Fruit fly (Drosophila melanogaster) whole organism, embryonic: ENCODE results near the gene GCS2beta.
A peak's percentile ranks its signal among the peaks of the same experiment; 100 is the strongest.

ENCODE experiments used
- Asciz ChIP-seq: fragments of 200-800 bp; sonication (Bioruptor generic); optimal IDR thresholded peaks from 2 replicates; lab custom pipeline; 2017; ENCODE audit warnings: missing biosample characterization, mild to moderate bottlenecking, missing genetic modification characterization, missing genetic modification reagents
- CG10366 ChIP-seq: fragments of 200-800 bp; sonication (Bioruptor generic); IDR thresholded peaks from 2 replicates; pipeline ENCODE4 v1.3.6; 2022; ENCODE audit warnings: missing biosample characterization, missing genetic modification characterization
- CG10431 ChIP-seq: fragments of 200-800 bp; sonication (Bioruptor generic); optimal IDR thresholded peaks from 3 replicates; lab custom pipeline; 2018; ENCODE audit warnings: missing biosample characterization, mild to moderate bottlenecking, missing genetic modification characterization
- CG15011 ChIP-seq: fragments of 200-800 bp; sonication (Bioruptor generic); optimal IDR thresholded peaks from 3 replicates; lab custom pipeline; 2018; ENCODE audit warnings: missing biosample characterization, mild to moderate bottlenecking, missing genetic modification characterization
- CG1529 ChIP-seq: fragments of 200-800 bp; sonication (Bioruptor generic); optimal IDR thresholded peaks from 3 replicates; lab custom pipeline; 2018; ENCODE audit warnings: missing biosample characterization, missing genetic modification characterization
- CG1603 ChIP-seq: fragments of 200-800 bp; sonication (Bioruptor generic); optimal IDR thresholded peaks from 2 replicates; lab custom pipeline; 2019; ENCODE audit warnings: missing biosample characterization, mild to moderate bottlenecking, missing genetic modification characterization, moderate library complexity
- CG17385 ChIP-seq: fragments of 200-800 bp; sonication (Bioruptor generic); optimal IDR thresholded peaks from 3 replicates; lab custom pipeline; 2018; ENCODE audit warnings: missing biosample characterization, mild to moderate bottlenecking, missing genetic modification characterization
- CG18476 ChIP-seq: fragments of 200-800 bp; sonication (Bioruptor generic); optimal IDR thresholded peaks from 2 replicates; lab custom pipeline; 2016; ENCODE audit warnings: missing biosample characterization, mild to moderate bottlenecking, missing genetic modification characterization
- CG2120 ChIP-seq: fragments of 200-800 bp; sonication (Bioruptor generic); optimal IDR thresholded peaks from 3 replicates; lab custom pipeline; 2016; ENCODE audit warnings: missing biosample characterization, missing genetic modification characterization
- CG2678 ChIP-seq: fragments of 200-800 bp; sonication (Bioruptor generic); optimal IDR thresholded peaks from 3 replicates; lab custom pipeline; 2019; ENCODE audit warnings: missing biosample characterization, mild to moderate bottlenecking, missing genetic modification characterization, moderate library complexity
- CG30431 ChIP-seq: fragments of 200-800 bp; sonication (Bioruptor generic); optimal IDR thresholded peaks from 2 replicates; lab custom pipeline; 2017; ENCODE audit warnings: missing biosample characterization, missing genetic modification characterization
- CG5953 ChIP-seq: fragments of 200-800 bp; sonication (Bioruptor generic); IDR thresholded peaks from 2 replicates; pipeline ENCODE4 v1.3.6; 2022; ENCODE audit warnings: missing biosample characterization, missing genetic modification characterization
- CG6175 ChIP-seq: fragments of 200-800 bp; sonication (Bioruptor generic); IDR thresholded peaks from 3 replicates; pipeline ENCODE4 v1.3.6; 2022; ENCODE audit warnings: missing biosample characterization, missing genetic modification characterization
- CG7786 ChIP-seq: fragments of 200-800 bp; sonication (Bioruptor generic); optimal IDR thresholded peaks from 2 replicates; lab custom pipeline; 2016; ENCODE audit warnings: missing biosample characterization, missing genetic modification characterization
- CoRest ChIP-seq: fragments of 200-800 bp; sonication (Bioruptor generic); optimal IDR thresholded peaks from 3 replicates; lab custom pipeline; 2018; ENCODE audit warnings: missing biosample characterization, mild to moderate bottlenecking, missing genetic modification characterization, moderate library complexity
- CrebB ChIP-seq: fragments of 200-800 bp; sonication (Bioruptor generic); optimal IDR thresholded peaks from 3 replicates; lab custom pipeline; 2018; ENCODE audit warnings: missing biosample characterization, mild to moderate bottlenecking, missing genetic modification characterization
- Deaf1 ChIP-seq: fragments of 200-800 bp; optimal IDR thresholded peaks from 3 replicates; lab custom pipeline; 2019; ENCODE audit warnings: missing biosample characterization, mild to moderate bottlenecking, missing genetic modification characterization, moderate library complexity
- Dref ChIP-seq: fragments of 200-800 bp; sonication (Bioruptor generic); IDR thresholded peaks from 2 replicates; pipeline ENCODE4 v1.3.6; 2022; ENCODE audit warnings: missing biosample characterization, missing genetic modification characterization
- Eip74EF ChIP-seq, 2 experiments: fragments of 200-800 bp in 1 of 2; fragments of >200 bp in 1 of 2; sonication (Bioruptor generic) in 1 of 2; optimal IDR thresholded peaks; 2 replicates each; lab custom pipeline; 2017 to 2019; ENCODE audit warnings: missing biosample characterization in 2 of 2, missing genetic modification characterization in 2 of 2, mild to moderate bottlenecking in 1 of 2, moderate library complexity in 1 of 2
- Ets97D ChIP-seq: fragments of 200-800 bp; sonication (Bioruptor generic); optimal IDR thresholded peaks from 3 replicates; lab custom pipeline; 2016; ENCODE audit warnings: missing biosample characterization, missing genetic modification characterization
- HHEX ChIP-seq: fragments of 200-800 bp; sonication (Bioruptor generic); optimal IDR thresholded peaks from 3 replicates; lab custom pipeline; 2017; ENCODE audit warnings: missing biosample characterization, mild to moderate bottlenecking, missing genetic modification characterization, missing genetic modification reagents
- Hey ChIP-seq: fragments of 200-800 bp; sonication (Bioruptor generic); optimal IDR thresholded peaks from 3 replicates; lab custom pipeline; 2018; ENCODE audit warnings: missing biosample characterization, mild to moderate bottlenecking, missing genetic modification characterization
- Hr51 ChIP-seq, 2 experiments: fragments of 200-800 bp; sonication (Bioruptor generic); optimal IDR thresholded peaks; 2 replicates in 1 of 2; 3 replicates in 1 of 2; lab custom pipeline; 2016 to 2018; ENCODE audit warnings: missing biosample characterization in 2 of 2, missing genetic modification characterization in 2 of 2, mild to moderate bottlenecking in 1 of 2, moderate library complexity in 1 of 2
- Max ChIP-seq: fragments of 200-800 bp; sonication (Bioruptor generic); optimal IDR thresholded peaks from 2 replicates; lab custom pipeline; 2016; ENCODE audit warnings: missing biosample characterization, mild to moderate bottlenecking, missing genetic modification characterization
- NK7.1 ChIP-seq: fragments of 200-800 bp; sonication (Bioruptor generic); optimal IDR thresholded peaks from 3 replicates; lab custom pipeline; 2016; ENCODE audit warnings: missing biosample characterization, missing genetic modification characterization
- Nf-YC ChIP-seq: fragments of 200-800 bp; optimal IDR thresholded peaks from 3 replicates; lab custom pipeline; 2019; ENCODE audit warnings: missing biosample characterization, mild to moderate bottlenecking, missing genetic modification characterization, moderate library complexity
- NfI ChIP-seq: fragments of 200-800 bp; sonication (Bioruptor generic); optimal IDR thresholded peaks from 3 replicates; lab custom pipeline; 2018; ENCODE audit warnings: missing biosample characterization, mild to moderate bottlenecking, missing genetic modification characterization, moderate library complexity
- Sox102F ChIP-seq: fragments of 200-800 bp; sonication (Bioruptor generic); optimal IDR thresholded peaks from 2 replicates; lab custom pipeline; 2018; ENCODE audit warnings: missing biosample characterization, mild to moderate bottlenecking, missing genetic modification characterization, moderate library complexity
- ase ChIP-seq: fragments of 200-800 bp; sonication (Bioruptor generic); IDR thresholded peaks from 3 replicates; pipeline ENCODE4 v1.3.6; 2022; ENCODE audit warnings: missing biosample characterization, missing genetic modification characterization
- dm ChIP-seq: fragments of 200-800 bp; sonication (Bioruptor generic); optimal IDR thresholded peaks from 3 replicates; lab custom pipeline; 2016; ENCODE audit warnings: missing biosample characterization, missing genetic modification characterization
- fd102C ChIP-seq: fragments of 200-800 bp; sonication (Bioruptor generic); optimal IDR thresholded peaks from 2 replicates; lab custom pipeline; 2018; ENCODE audit warnings: missing biosample characterization, mild to moderate bottlenecking, missing genetic modification characterization, moderate library complexity
- fu2 ChIP-seq: fragments of 200-800 bp; sonication (Bioruptor generic); optimal IDR thresholded peaks from 2 replicates; lab custom pipeline; 2016; ENCODE audit warnings: missing biosample characterization, missing genetic modification characterization
- inv ChIP-seq: fragments of 200-800 bp; sonication (Bioruptor generic); IDR thresholded peaks from 2 replicates; pipeline ENCODE4 v1.3.6; 2022; ENCODE audit warnings: missing biosample characterization, missing genetic modification characterization; ENCODE audit not compliant: partially characterized antibody
- jing ChIP-seq: fragments of 200-800 bp; sonication (Bioruptor generic); optimal IDR thresholded peaks from 2 replicates; lab custom pipeline; 2018; ENCODE audit warnings: missing biosample characterization, mild to moderate bottlenecking, missing genetic modification characterization
- jumu ChIP-seq: fragments of 200-800 bp; sonication (Bioruptor generic); optimal IDR thresholded peaks from 3 replicates; lab custom pipeline; 2016; ENCODE audit warnings: missing biosample characterization, missing genetic modification characterization
- kah ChIP-seq: fragments of 200-800 bp; sonication (Bioruptor generic); optimal IDR thresholded peaks from 2 replicates; lab custom pipeline; 2018; ENCODE audit warnings: missing biosample characterization, mild to moderate bottlenecking, missing genetic modification characterization
- lilli ChIP-seq: fragments of 200-800 bp; sonication (Bioruptor generic); optimal IDR thresholded peaks from 3 replicates; lab custom pipeline; 2016; ENCODE audit warnings: missing biosample characterization, missing genetic modification characterization
- luna ChIP-seq: fragments of 200-800 bp; sonication (Bioruptor generic); optimal IDR thresholded peaks from 2 replicates; lab custom pipeline; 2016; ENCODE audit warnings: missing biosample characterization, missing genetic modification characterization
- mirr ChIP-seq: fragments of 200-800 bp; sonication (Bioruptor generic); optimal IDR thresholded peaks from 3 replicates; lab custom pipeline; 2018; ENCODE audit warnings: missing biosample characterization, mild to moderate bottlenecking, missing genetic modification characterization
- nerfin-1 ChIP-seq: fragments of 200-800 bp; sonication (Bioruptor generic); optimal IDR thresholded peaks from 3 replicates; lab custom pipeline; 2019; ENCODE audit warnings: missing biosample characterization, mild to moderate bottlenecking, missing genetic modification characterization, moderate library complexity
- pum ChIP-seq: fragments of 200-800 bp; sonication (Bioruptor generic); optimal IDR thresholded peaks from 2 replicates; lab custom pipeline; 2016; ENCODE audit warnings: missing biosample characterization, missing genetic modification characterization
- pzg ChIP-seq: fragments of 200-800 bp; sonication (Bioruptor generic); optimal IDR thresholded peaks from 3 replicates; lab custom pipeline; 2018; ENCODE audit warnings: missing biosample characterization, mild to moderate bottlenecking, missing genetic modification characterization, moderate library complexity
- rib ChIP-seq: fragments of 200-800 bp; sonication (Bioruptor generic); IDR thresholded peaks from 2 replicates; pipeline ENCODE4 v1.3.6; 2022; ENCODE audit warnings: missing biosample characterization, missing genetic modification characterization
- slbo ChIP-seq: fragments of 200-800 bp; sonication (Bioruptor generic); IDR thresholded peaks from 2 replicates; pipeline ENCODE4 v1.3.6; 2022; ENCODE audit warnings: missing biosample characterization, missing genetic modification characterization
- sna ChIP-seq: fragments of 200-800 bp; sonication (Bioruptor generic); IDR thresholded peaks from 2 replicates; pipeline ENCODE4 v1.3.6; 2022; ENCODE audit warnings: missing biosample characterization, missing genetic modification characterization; ENCODE audit not compliant: partially characterized antibody
- so ChIP-seq: fragments of 200-800 bp; sonication (Bioruptor generic); IDR thresholded peaks from 3 replicates; pipeline ENCODE4 v1.3.6; 2022; ENCODE audit warnings: missing biosample characterization, missing genetic modification characterization
- zf30C ChIP-seq: fragments of 200-800 bp; sonication (Bioruptor generic); optimal IDR thresholded peaks from 3 replicates; lab custom pipeline; 2018; ENCODE audit warnings: missing biosample characterization, mild to moderate bottlenecking, missing genetic modification characterization
- zfh2 ChIP-seq: fragments of 200-800 bp; sonication (Bioruptor generic); optimal IDR thresholded peaks from 2 replicates; lab custom pipeline; 2016; ENCODE audit warnings: missing biosample characterization, missing genetic modification characterization

The GCS2beta gene

DNA sequence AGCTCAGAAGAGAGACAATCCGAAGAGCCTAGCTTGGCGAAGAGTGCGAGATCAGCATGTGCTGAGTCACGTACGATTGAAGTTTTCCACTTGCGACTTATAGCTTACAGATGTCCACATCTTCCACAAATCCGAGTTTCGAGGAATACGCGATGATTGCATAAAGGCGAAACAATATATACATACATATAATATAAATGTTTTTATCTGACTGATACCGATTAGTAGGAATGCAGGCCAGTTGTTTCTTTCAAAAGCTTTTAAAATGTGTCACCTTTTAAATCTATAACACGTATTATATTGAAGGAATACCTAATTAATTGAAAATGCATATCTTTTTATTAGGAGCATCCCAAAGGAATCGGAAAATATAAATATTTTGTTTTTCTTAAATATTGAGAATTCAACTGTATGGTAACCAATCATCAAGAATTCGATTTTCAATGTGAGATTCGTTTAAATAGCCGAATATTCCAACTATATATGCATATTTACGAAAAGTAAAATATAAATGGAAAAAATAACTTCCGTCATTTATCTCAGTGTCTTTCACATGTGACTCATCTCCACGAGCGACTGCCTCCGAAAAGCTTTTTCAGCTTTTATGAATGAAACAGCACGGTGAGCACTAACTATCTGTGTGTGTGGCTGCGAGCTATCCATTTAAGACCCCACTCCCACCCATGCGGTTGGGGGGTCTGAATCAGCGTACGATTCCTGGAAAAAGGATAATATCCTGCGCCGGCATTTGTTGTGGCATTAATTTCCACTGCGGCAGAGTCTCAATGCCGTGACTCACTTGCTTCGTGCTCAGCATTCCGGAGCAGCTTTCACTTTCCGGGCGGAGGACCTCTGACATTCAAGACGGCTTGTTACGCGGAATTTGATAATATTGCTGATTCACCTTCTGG, 33.3 kb downstream of the GCS2beta start (continued):
- TF ChIP-seq zfh2 (GFP tag; lab: Kevin White, UChicago): no peak
- TF ChIP-seq lilli (GFP tag; lab: Kevin White, UChicago): peak; percentile 65
- TF ChIP-seq Deaf1: peak; percentile 46
- TF ChIP-seq CG18476 (GFP tag; lab: Kevin White, UChicago): peak; percentile 46
- TF ChIP-seq ase (GFP tag; lab: Robert Waterston, UW): no peak
- TF ChIP-seq Max (GFP tag; lab: Kevin White, UChicago): peak; percentile 33
- peak; percentile 1 for TF ChIP-seq CG7786 (GFP tag; lab: Kevin White, UChicago)
- TF ChIP-seq CG2120 (GFP tag; lab: Kevin White, UChicago): peak; percentile 80
- TF ChIP-seq CG1603 (tag; lab: Kevin White, UChicago): peak; percentile 32
- TF ChIP-seq Sox102F (GFP tag; lab: Kevin White, UChicago): peak; percentile 82
- TF ChIP-seq CG6175 (GFP tag; lab: Robert Waterston, UW): 0 out of 3 replicates have a peak, but pooled peaks have one; percentile 48
- TF ChIP-seq dm (GFP tag; lab: Kevin White, UChicago): no peak
- TF ChIP-seq CrebB (tag; lab: Kevin White, UChicago): peak; percentile 19
- no peak for TF ChIP-seq Dref
- peak; percentile 23; the same call in 1 of the 2 replicates for TF ChIP-seq CG10366
- no peak for TF ChIP-seq pzg
- peak; percentile 49 for TF ChIP-seq CG15011 (GFP tag; lab: Kevin White, UChicago)
- no peak for TF ChIP-seq Ets97D (GFP tag; lab: Kevin White, UChicago)
- TF ChIP-seq Hey: no peak
- TF ChIP-seq HHEX (GFP tag; lab: Kevin White, UChicago): peak; percentile 26
- TF ChIP-seq zf30C (GFP tag; lab: Kevin White, UChicago): peak; percentile 69
- peak in 1 of 2 experiments; percentile 74 for TF ChIP-seq Eip74EF (GFP tag; optimal IDR thresholded peaks at IDR 0.05; lab: Kevin White, UChicago)
- TF ChIP-seq CG2678 (tag; lab: Kevin White, UChicago): peak; percentile 81
- 0 out of 2 replicates have a peak, but pooled peaks have one; percentile 46 for TF ChIP-seq CG5953
- TF ChIP-seq luna (GFP tag; lab: Kevin White, UChicago): no peak
- peak; percentile 10; the same call in 1 of the 2 replicates for TF ChIP-seq rib
- no peak for TF ChIP-seq jumu
- no peak for TF ChIP-seq inv (GFP tag; lab: Robert Waterston, UW)
- TF ChIP-seq so (GFP tag; lab: Robert Waterston, UW): no peak
- peak; percentile 63 for TF ChIP-seq slbo
- TF ChIP-seq NfI (GFP tag; lab: Kevin White, UChicago): peak; percentile 60
- no peak for TF ChIP-seq CG10431
- TF ChIP-seq CG1529 (GFP tag; lab: Kevin White, UChicago): peak; percentile 9
- TF ChIP-seq sna (GFP tag; lab: Robert Waterston, UW): no peak
- TF ChIP-seq CG17385: peak; percentile 50
- peak; percentile 43 for TF ChIP-seq Nf-YC (tag; lab: Kevin White, UChicago)
- TF ChIP-seq fu2 (GFP tag; lab: Kevin White, UChicago): peak; percentile 35
- no peak for TF ChIP-seq kah (GFP tag; lab: Kevin White, UChicago)
- TF ChIP-seq CG30431 (GFP tag; lab: Kevin White, UChicago): no peak
- peak; percentile 26 for TF ChIP-seq NK7.1 (GFP tag; lab: Kevin White, UChicago)
- no peak for TF ChIP-seq fd102C (GFP tag; lab: Kevin White, UChicago)
- TF ChIP-seq Asciz (GFP tag; lab: Kevin White, UChicago): peak; percentile 60
- peak; percentile 5 for TF ChIP-seq pum (GFP tag; lab: Kevin White, UChicago)
- TF ChIP-seq jing (GFP tag; lab: Kevin White, UChicago): no peak
- no peak for TF ChIP-seq mirr (GFP tag; lab: Kevin White, UChicago)
- TF ChIP-seq CoRest: peak; percentile 77
- TF ChIP-seq nerfin-1 (tag; lab: Kevin White, UChicago): peak; percentile 13
- peak; percentile 6 to 84 for TF ChIP-seq Hr51 (GFP tag; optimal IDR thresholded peaks at IDR 0.05; lab: Kevin White, UChicago)
